Fruit fly (Drosophila melanogaster): ENCODE measurements around the gene CG9922.

Gene CG9922

dm6 chr3R:14061988-14062868 is 26.0 kb upstream of the CG9922 start (continued):
- TF ChIP-seq Jarid2 (GFP tag; optimal IDR thresholded peaks at IDR 0.05) = no peak
- TF ChIP-seq CG13894 (tag; optimal IDR thresholded peaks at IDR 0.05) = peak; percentile 97
- TF ChIP-seq unc-4 (GFP tag; IDR thresholded peaks at IDR 0.05; ENCODE audit: partially characterized antibody) = no peak
- no peak for TF ChIP-seq jumu (GFP tag; optimal IDR thresholded peaks at IDR 0.05)
- TF ChIP-seq Lim3 (GFP tag; IDR thresholded peaks at IDR 0.05) = no peak
- no peak for TF ChIP-seq sna (GFP tag; IDR thresholded peaks at IDR 0.05; ENCODE audit: partially characterized antibody)
- TF ChIP-seq oc (tag; optimal IDR thresholded peaks at IDR 0.05) = no peak
- TF ChIP-seq CG10462 (GFP tag; optimal IDR thresholded peaks at IDR 0.05) = no peak
- no peak for TF ChIP-seq wdn (GFP tag; IDR thresholded peaks at IDR 0.05)
- peak; percentile 20 for TF ChIP-seq Bteb2 (GFP tag; optimal IDR thresholded peaks at IDR 0.05)
- TF ChIP-seq CG18476 (GFP tag; optimal IDR thresholded peaks at IDR 0.05) = no peak
- no peak for TF ChIP-seq unpg (GFP tag; optimal IDR thresholded peaks at IDR 0.05)
- TF ChIP-seq CG6854 (GFP tag; optimal IDR thresholded peaks at IDR 0.05) = peak; percentile 27
- TF ChIP-seq Ets65A (GFP tag) = no peak
- peak; percentile 46 for TF ChIP-seq dmrt99B (tag; optimal IDR thresholded peaks at IDR 0.05)
- TF ChIP-seq CG8290 (GFP tag; optimal IDR thresholded peaks at IDR 0.05) = no peak
- TF ChIP-seq CG8290 (tag; optimal IDR thresholded peaks at IDR 0.05) = peak in 1 of 2 experiments; percentile 15
- TF ChIP-seq CG11723 (GFP tag; optimal IDR thresholded peaks at IDR 0.05) = peak; percentile 5
- TF ChIP-seq shn (GFP tag; optimal IDR thresholded peaks at IDR 0.05) = no peak
- peak; percentile 30 for TF ChIP-seq PHDP (tag; optimal IDR thresholded peaks at IDR 0.05)
- TF ChIP-seq CG18619 (GFP tag; optimal IDR thresholded peaks at IDR 0.05) = peak; percentile 35
- no peak for TF ChIP-seq wor (GFP tag; IDR thresholded peaks at IDR 0.05)
- peak; percentile 23 for TF ChIP-seq CG12391 (tag; optimal IDR thresholded peaks at IDR 0.05)
- TF ChIP-seq jing (GFP tag; optimal IDR thresholded peaks at IDR 0.05) = no peak
- TF ChIP-seq CHES-1-like (GFP tag; optimal IDR thresholded peaks at IDR 0.05) = no peak
- TF ChIP-seq CG8924 (tag; optimal IDR thresholded peaks at IDR 0.05) = no peak
- TF ChIP-seq CG2678 (tag; optimal IDR thresholded peaks at IDR 0.05) = peak; percentile 73
- TF ChIP-seq pnt (GFP tag; optimal IDR thresholded peaks at IDR 0.05) = no peak
- peak in 1 of 2 experiments; percentile 19 for TF ChIP-seq Eip74EF (GFP tag; optimal IDR thresholded peaks at IDR 0.05)
- no peak for TF ChIP-seq CG1529 (GFP tag; optimal IDR thresholded peaks at IDR 0.05)
- no peak for TF ChIP-seq H2.0 (GFP tag; IDR thresholded peaks at IDR 0.05)
- TF ChIP-seq CG14965 (GFP tag; optimal IDR thresholded peaks at IDR 0.05; ENCODE audit: borderline replicate concordance) = no peak
- no peak for TF ChIP-seq Sry-β (GFP tag; optimal IDR thresholded peaks at IDR 0.05)
- no peak for TF ChIP-seq NfI (GFP tag; optimal IDR thresholded peaks at IDR 0.05)
- TF ChIP-seq HmgZ (tag; optimal IDR thresholded peaks at IDR 0.05) = peak; percentile 16
- TF ChIP-seq CG11398 (GFP tag; optimal IDR thresholded peaks at IDR 0.05) = no peak
- TF ChIP-seq CG14050 (GFP tag; IDR thresholded peaks at IDR 0.05) = no peak
- no peak for TF ChIP-seq CG7928 (GFP tag; optimal IDR thresholded peaks at IDR 0.05)
- TF ChIP-seq Adf1 (GFP tag; IDR thresholded peaks at IDR 0.05) = no peak
- TF ChIP-seq Bgb (GFP tag; IDR thresholded peaks at IDR 0.05; ENCODE audit: partially characterized antibody) = no peak
- TF ChIP-seq CG8359 (GFP tag; optimal IDR thresholded peaks at IDR 0.05; ENCODE audit: borderline replicate concordance) = peak; percentile 18
- no peak for TF ChIP-seq Doc2 (GFP tag; IDR thresholded peaks at IDR 0.05)
- 0 out of 2 replicates have a peak, but pooled peaks have one; percentile 14 for TF ChIP-seq esg (GFP tag; conservative IDR thresholded peaks at IDR 0.05)
- no peak for TF ChIP-seq MTF-1 (GFP tag; optimal IDR thresholded peaks at IDR 0.05; ENCODE audit: borderline replicate concordance)
- no peak for TF ChIP-seq ara (GFP tag; IDR thresholded peaks at IDR 0.05)
- TF ChIP-seq pum (GFP tag; optimal IDR thresholded peaks at IDR 0.05) = no peak
- TF ChIP-seq CG17802 (tag; optimal IDR thresholded peaks at IDR 0.05) = no peak
- no peak for TF ChIP-seq Spps (tag; optimal IDR thresholded peaks at IDR 0.05)
- TF ChIP-seq Atf6 (GFP tag; IDR thresholded peaks at IDR 0.05) = no peak; the same call in 1 of the 2 replicates
